Fruit fly (Drosophila melanogaster) whole organism, embryonic: ENCODE results near the gene CG14277.
A peak's percentile ranks its signal among the peaks of the same experiment; 100 is the strongest.

Experiments
- Adf1 ChIP-seq: fragments of 200-800 bp; sonication (Bioruptor generic); IDR thresholded peaks from 2 replicates; pipeline ENCODE4 v1.3.6; 2022; ENCODE audit warnings: missing biosample characterization, missing genetic modification characterization
- B-H1 ChIP-seq: fragments of 200-800 bp; sonication (Bioruptor generic); IDR thresholded peaks from 3 replicates; pipeline ENCODE4 v1.3.6; 2022; ENCODE audit warnings: missing biosample characterization, missing genetic modification characterization
- CG10959 ChIP-seq: fragments of 200-800 bp; sonication (Bioruptor generic); IDR thresholded peaks from 2 replicates; pipeline ENCODE4 v1.3.6; 2022; ENCODE audit warnings: missing biosample characterization, missing genetic modification characterization
- CG11456 ChIP-seq: fragments of 200-800 bp; sonication (Bioruptor generic); IDR thresholded peaks from 3 replicates; pipeline ENCODE4 v1.3.6; 2022; ENCODE audit warnings: missing biosample characterization, missing genetic modification characterization
- CG14860 ChIP-seq: fragments of 200-800 bp; sonication (Bioruptor generic); IDR thresholded peaks from 3 replicates; pipeline ENCODE4 v1.3.6; 2022; ENCODE audit warnings: missing biosample characterization, missing genetic modification characterization; ENCODE audit not compliant: partially characterized antibody
- CG16779 ChIP-seq: fragments of 200-800 bp; sonication (Bioruptor generic); IDR thresholded peaks from 2 replicates; pipeline ENCODE4 v1.3.6; 2022; ENCODE audit warnings: missing biosample characterization, missing genetic modification characterization
- CG16863 ChIP-seq: fragments of 200-800 bp; sonication (Bioruptor generic); optimal IDR thresholded peaks from 3 replicates; lab custom pipeline; 2016; ENCODE audit warnings: missing biosample characterization, missing genetic modification characterization
- CG17186 ChIP-seq: fragments of 200-800 bp; sonication (Bioruptor generic); optimal IDR thresholded peaks from 3 replicates; lab custom pipeline; 2017; ENCODE audit warnings: missing biosample characterization, missing genetic modification reagents, missing genetic modification characterization
- CG2889 ChIP-seq: fragments of 200-800 bp; sonication (Bioruptor generic); IDR thresholded peaks from 3 replicates; pipeline ENCODE4 v1.3.6; 2022; ENCODE audit warnings: missing biosample characterization, missing genetic modification characterization
- CG6272 ChIP-seq: fragments of 200-800 bp; sonication (Bioruptor generic); IDR thresholded peaks from 2 replicates; pipeline ENCODE4 v1.3.6; 2022; ENCODE audit warnings: missing biosample characterization, missing genetic modification characterization
- CG6791 ChIP-seq: fragments of 200-800 bp; sonication (Bioruptor generic); IDR thresholded peaks from 3 replicates; pipeline ENCODE4 v1.3.6; 2022; ENCODE audit warnings: missing biosample characterization, missing genetic modification characterization; ENCODE audit not compliant: partially characterized antibody
- CoRest ChIP-seq: fragments of 200-800 bp; sonication (Bioruptor generic); optimal IDR thresholded peaks from 3 replicates; lab custom pipeline; 2018; ENCODE audit warnings: missing biosample characterization, mild to moderate bottlenecking, missing genetic modification characterization, moderate library complexity
- Dfd ChIP-seq, 2 experiments: fragments of >200 bp; optimal IDR thresholded peaks; 2 replicates each; lab custom pipeline; 2017; ENCODE audit warnings: missing biosample characterization in 2 of 2, missing genetic modification characterization in 2 of 2
- Dip2 ChIP-seq: fragments of 200-800 bp; sonication (Bioruptor generic); IDR thresholded peaks from 2 replicates; pipeline ENCODE4 v1.3.6; 2022; ENCODE audit warnings: missing biosample characterization, missing genetic modification characterization
- Fer1 ChIP-seq: fragments of 200-800 bp; sonication (Bioruptor generic); optimal IDR thresholded peaks from 2 replicates; lab custom pipeline; 2017; ENCODE audit warnings: missing biosample characterization, mild to moderate bottlenecking, missing genetic modification characterization
- HLH3B ChIP-seq: fragments of 200-800 bp; sonication (Bioruptor generic); IDR thresholded peaks from 2 replicates; pipeline ENCODE4 v1.3.6; 2022; ENCODE audit warnings: missing biosample characterization, missing genetic modification characterization
- Hr3 ChIP-seq: fragments of 200-800 bp; sonication (Bioruptor generic); optimal IDR thresholded peaks from 3 replicates; lab custom pipeline; 2016; ENCODE audit warnings: missing biosample characterization, missing genetic modification characterization
- Med ChIP-seq: fragments of 200-800 bp; sonication (Bioruptor generic); peaks from one replicate; lab custom pipeline; 2016; ENCODE audit warnings: missing biosample characterization, missing genetic modification characterization, mild to moderate bottlenecking, inconsistent platforms, moderate library complexity
- NFAT ChIP-seq: fragments of 200-800 bp; sonication (Bioruptor generic); IDR thresholded peaks from 2 replicates; pipeline ENCODE4 v1.3.6; 2022; ENCODE audit warnings: missing biosample characterization, missing genetic modification characterization
- PHDP ChIP-seq: fragments of 200-800 bp; sonication (Bioruptor generic); optimal IDR thresholded peaks from 3 replicates; lab custom pipeline; 2018; ENCODE audit warnings: missing biosample characterization, mild to moderate bottlenecking, missing genetic modification characterization, moderate library complexity
- Scr ChIP-seq: fragments of 200-800 bp; sonication (Bioruptor generic); IDR thresholded peaks from 2 replicates; pipeline ENCODE4 v1.3.6; 2022; ENCODE audit warnings: missing biosample characterization, missing genetic modification characterization; ENCODE audit not compliant: partially characterized antibody
- Taf1 ChIP-seq: fragments of 200-800 bp; sonication (Bioruptor generic); IDR thresholded peaks from 2 replicates; pipeline ENCODE4 v1.3.6; 2022; ENCODE audit warnings: missing biosample characterization, missing genetic modification characterization
- Xbp1 ChIP-seq: fragments of 200-800 bp; sonication (Bioruptor generic); optimal IDR thresholded peaks from 3 replicates; lab custom pipeline; 2016; ENCODE audit warnings: missing biosample characterization, mild to moderate bottlenecking, missing genetic modification characterization
- aop ChIP-seq: fragments of 200-800 bp; sonication (Bioruptor generic); IDR thresholded peaks from 2 replicates; pipeline ENCODE4 v1.3.6; 2022; ENCODE audit warnings: missing biosample characterization, missing genetic modification characterization
- bowl ChIP-seq: fragments of 200-800 bp; sonication (Bioruptor generic); IDR thresholded peaks from 2 replicates; pipeline ENCODE4 v1.3.6; 2022; ENCODE audit warnings: missing biosample characterization, missing genetic modification characterization
- ci ChIP-seq: fragments of 200-800 bp; sonication (Bioruptor generic); IDR thresholded peaks from 3 replicates; pipeline ENCODE4 v1.3.6; 2022; ENCODE audit warnings: missing biosample characterization, missing genetic modification characterization
- cwo ChIP-seq: fragments of 200-800 bp; sonication (Bioruptor generic); optimal IDR thresholded peaks from 3 replicates; lab custom pipeline; 2017; ENCODE audit warnings: missing biosample characterization, missing genetic modification characterization, mild to moderate bottlenecking, moderate library complexity, missing genetic modification reagents
- dan ChIP-seq: fragments of 200-800 bp; sonication (Bioruptor generic); IDR thresholded peaks from 2 replicates; pipeline ENCODE4 v1.3.6; 2022; ENCODE audit warnings: missing biosample characterization, missing genetic modification characterization
- emc ChIP-seq: fragments of 200-800 bp; sonication (Bioruptor generic); optimal IDR thresholded peaks from 2 replicates; lab custom pipeline; 2016; ENCODE audit warnings: missing biosample characterization, missing genetic modification characterization
- ems ChIP-seq: fragments of 200-800 bp; sonication (Bioruptor generic); optimal IDR thresholded peaks from 3 replicates; lab custom pipeline; 2016; ENCODE audit warnings: missing biosample characterization, missing genetic modification characterization
- en ChIP-seq: fragments of 200-800 bp; sonication (Bioruptor generic); optimal IDR thresholded peaks from 2 replicates; lab custom pipeline; 2016; ENCODE audit warnings: missing biosample characterization, missing genetic modification characterization
- fd102C ChIP-seq: fragments of 200-800 bp; sonication (Bioruptor generic); optimal IDR thresholded peaks from 2 replicates; lab custom pipeline; 2018; ENCODE audit warnings: missing biosample characterization, mild to moderate bottlenecking, missing genetic modification characterization, moderate library complexity
- gcm2 ChIP-seq: fragments of 200-800 bp; sonication (Bioruptor generic); optimal IDR thresholded peaks from 2 replicates; lab custom pipeline; 2016; ENCODE audit warnings: missing biosample characterization, missing genetic modification characterization
- h ChIP-seq: fragments of >200 bp; optimal IDR thresholded peaks from 2 replicates; lab custom pipeline; 2017
- hkb ChIP-seq, 2 experiments: fragments of 200-800 bp in 1 of 2; fragments of >200 bp in 1 of 2; sonication (Bioruptor generic) in 1 of 2; IDR thresholded peaks in 1 of 2; optimal IDR thresholded peaks in 1 of 2; 2 replicates each; pipeline versions ENCODE4 v1.3.6 to Lab custom; 2017 to 2022; ENCODE audit warnings: missing biosample characterization in 1 of 2, missing genetic modification characterization in 1 of 2
- kah ChIP-seq: fragments of 200-800 bp; sonication (Bioruptor generic); optimal IDR thresholded peaks from 2 replicates; lab custom pipeline; 2018; ENCODE audit warnings: missing biosample characterization, mild to moderate bottlenecking, missing genetic modification characterization
- knrl ChIP-seq: fragments of 200-800 bp; sonication (Bioruptor generic); IDR thresholded peaks from 3 replicates; pipeline ENCODE4 v1.3.6; 2022; ENCODE audit warnings: missing biosample characterization, missing genetic modification characterization; ENCODE audit not compliant: partially characterized antibody
- lmd ChIP-seq: fragments of 200-800 bp; sonication (Bioruptor generic); IDR thresholded peaks from 2 replicates; pipeline ENCODE4 v1.3.6; 2022; ENCODE audit warnings: missing biosample characterization, missing genetic modification characterization
- mam ChIP-seq: fragments of 200-800 bp; sonication (Bioruptor generic); optimal IDR thresholded peaks from 3 replicates; lab custom pipeline; 2016; ENCODE audit warnings: missing biosample characterization, missing genetic modification characterization
- odd ChIP-seq: fragments of 200-800 bp; sonication (Bioruptor generic); optimal IDR thresholded peaks from 2 replicates; lab custom pipeline; 2017; ENCODE audit warnings: missing biosample characterization, mild to moderate bottlenecking, missing genetic modification characterization
- otp ChIP-seq: fragments of 200-800 bp; sonication (Bioruptor generic); IDR thresholded peaks from 3 replicates; pipeline ENCODE4, ENCODE4 v1.3.6; 2022; ENCODE audit warnings: missing biosample characterization, missing genetic modification characterization
- peb ChIP-seq: fragments of 200-800 bp; sonication (Bioruptor generic); IDR thresholded peaks from 2 replicates; pipeline ENCODE4 v1.3.6; 2022; ENCODE audit warnings: missing biosample characterization, missing genetic modification characterization
- pros ChIP-seq: fragments of 200-800 bp; sonication (Bioruptor generic); optimal IDR thresholded peaks from 3 replicates; lab custom pipeline; 2019; ENCODE audit warnings: missing biosample characterization, mild to moderate bottlenecking, missing genetic modification characterization, moderate library complexity
- repo ChIP-seq: fragments of 200-800 bp; sonication (Bioruptor generic); optimal IDR thresholded peaks from 2 replicates; lab custom pipeline; 2016; ENCODE audit warnings: missing biosample characterization, missing genetic modification characterization
- salm ChIP-seq: fragments of 200-800 bp; sonication (Bioruptor generic); optimal IDR thresholded peaks from 2 replicates; lab custom pipeline; 2018; ENCODE audit warnings: missing biosample characterization, mild to moderate bottlenecking, missing genetic modification characterization
- scrt ChIP-seq: fragments of 200-800 bp; sonication (Bioruptor generic); optimal IDR thresholded peaks from 2 replicates; lab custom pipeline; 2018; ENCODE audit warnings: missing biosample characterization, mild to moderate bottlenecking, missing genetic modification characterization, moderate library complexity
- sens-2 ChIP-seq: fragments of 200-800 bp; sonication (Bioruptor generic); IDR thresholded peaks from 2 replicates; pipeline ENCODE4 v1.3.6; 2022; ENCODE audit warnings: missing biosample characterization, missing genetic modification characterization
- sim ChIP-seq: fragments of 200-800 bp; sonication (Bioruptor generic); IDR thresholded peaks from 2 replicates; pipeline ENCODE4 v1.3.6; 2022; ENCODE audit warnings: missing biosample characterization, missing genetic modification characterization
- sisA ChIP-seq: fragments of 200-800 bp; sonication (Bioruptor generic); IDR thresholded peaks from 2 replicates; pipeline ENCODE4 v1.3.6; 2022; ENCODE audit warnings: missing biosample characterization, missing genetic modification characterization
- vfl ChIP-seq: fragments of 200-800 bp; sonication (Bioruptor generic); optimal IDR thresholded peaks from 2 replicates; lab custom pipeline; 2016; ENCODE audit warnings: missing biosample characterization, missing genetic modification characterization

Gene CG14277

DNA sequence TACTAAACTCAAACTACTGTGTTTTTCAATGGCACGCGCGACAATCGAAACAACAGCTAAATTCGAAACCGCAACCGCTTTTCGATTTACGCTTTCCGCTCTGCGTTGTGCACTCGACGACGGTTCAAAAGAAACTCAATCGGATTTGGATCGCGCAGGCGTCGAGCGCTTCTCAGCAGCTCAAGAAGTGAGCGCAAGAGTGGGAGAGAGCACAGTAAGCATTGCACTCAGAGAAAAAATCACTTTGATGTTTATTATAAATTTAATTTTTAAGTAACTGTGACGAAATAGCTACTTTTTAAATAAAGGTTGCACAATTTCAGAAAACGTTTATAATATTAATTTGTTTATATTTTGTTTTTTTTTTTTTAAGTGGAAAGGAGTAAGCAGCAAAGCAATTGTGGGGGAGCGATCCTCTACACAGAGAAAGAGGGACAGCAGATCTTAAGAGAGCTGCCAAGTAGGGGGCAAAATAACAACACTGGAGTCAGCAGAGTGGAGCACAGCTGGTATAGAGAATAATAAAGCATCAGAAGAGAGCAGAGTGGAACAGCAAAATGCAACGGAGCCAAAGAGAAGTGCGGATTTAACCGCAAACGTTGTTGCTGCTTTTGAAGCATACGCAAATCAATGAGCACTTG is 35.4 kb downstream of the CG14277 start (continued):
- TF ChIP-seq bowl (GFP tag; lab: Robert Waterston, UW) (peak; percentile 98), hkb (optimal IDR thresholded peaks at IDR 0.05; lab: Kevin White, UChicago) (peak; percentile 63), hkb (GFP tag; IDR thresholded peaks at IDR 0.05; lab: Robert Waterston, UW) (peak; percentile 99), emc (GFP tag; lab: Kevin White, UChicago) (peak; percentile 63), en (GFP tag; lab: Kevin White, UChicago) (peak; percentile 78), CG6272 (GFP tag; lab: Robert Waterston, UW) (peak; percentile 95), CG6791 (GFP tag; lab: Robert Waterston, UW) (peak; percentile 68; the same call in 2 of the 3 replicates), lmd (peak; percentile 98), sisA (peak; percentile 98), Fer1 (peak; percentile 98), cwo (GFP tag; lab: Kevin White, UChicago) (peak; percentile 93), fd102C (peak; percentile 92), B-H1 (GFP tag; lab: Robert Waterston, UW) (peak; percentile 97), pros (peak; percentile 78), Dip2 (no peak; the same call in 1 of the 2 replicates), odd (peak; percentile 96), NFAT (GFP tag; lab: Robert Waterston, UW) (peak; percentile 95), ems (peak; percentile 96), salm (peak; percentile 97), Dfd (GFP tag; optimal IDR thresholded peaks at IDR 0.05; lab: Kevin White, UChicago) (no peak), CG2889 (peak; percentile 98), peb (peak; percentile 98), PHDP (tag; lab: Kevin White, UChicago) (peak; percentile 98)

DNA sequence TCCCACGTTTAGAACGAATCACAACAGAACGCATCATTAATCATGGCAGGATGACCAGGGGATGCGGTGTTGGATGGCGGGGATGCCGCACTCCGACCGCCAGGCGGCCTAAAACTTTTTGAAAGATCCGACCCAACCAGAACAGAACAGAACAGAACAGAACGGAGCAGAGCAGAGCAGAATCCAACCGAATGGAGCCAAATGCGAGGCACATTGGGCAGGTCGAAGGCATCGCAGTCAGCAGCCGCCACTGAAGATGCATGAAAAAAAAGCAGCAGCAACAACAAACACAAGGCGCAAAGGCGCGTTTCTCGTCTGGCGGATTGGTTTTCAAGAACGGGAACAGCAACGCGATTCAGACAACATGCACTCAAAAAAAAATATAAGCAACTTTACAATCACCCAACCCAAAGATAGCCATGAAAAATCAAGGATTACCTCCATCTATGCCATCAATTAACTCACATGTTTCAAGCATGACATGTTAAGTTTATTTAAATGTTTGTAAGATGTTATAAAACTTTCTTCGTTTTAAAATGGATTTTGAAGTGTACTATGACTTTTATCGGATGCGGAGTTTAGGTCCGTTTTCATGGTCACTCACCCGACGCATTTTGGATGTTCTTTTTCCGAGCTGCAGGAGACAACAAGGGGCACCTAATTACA is 37.2 kb downstream of the CG14277 start:
- TF ChIP-seq CG11456 (GFP tag; lab: Robert Waterston, UW): no peak
- no peak for TF ChIP-seq sens-2 (GFP tag; lab: Robert Waterston, UW)
- peak; percentile 63 for TF ChIP-seq CG16863
- TF ChIP-seq h: no peak
- TF ChIP-seq dan (GFP tag; lab: Robert Waterston, UW): peak; percentile 40; the same call in 1 of the 2 replicates
- TF ChIP-seq scrt (GFP tag; lab: Kevin White, UChicago): peak; percentile 12
- no peak for TF ChIP-seq kah (GFP tag; lab: Kevin White, UChicago)
- TF ChIP-seq CG10959 (GFP tag; lab: Robert Waterston, UW): peak; percentile 81
- no peak for TF ChIP-seq aop (GFP tag; lab: Robert Waterston, UW)
- TF ChIP-seq Hr3 (GFP tag; lab: Kevin White, UChicago): peak; percentile 39
- TF ChIP-seq cwo (GFP tag; lab: Kevin White, UChicago): no peak
- TF ChIP-seq HLH3B (GFP tag; lab: Robert Waterston, UW): peak; percentile 46; the same call in 1 of the 2 replicates
- peak; percentile 20 for TF ChIP-seq repo (GFP tag; lab: Kevin White, UChicago)
- no peak for TF ChIP-seq Adf1
- peak; percentile 5 for TF ChIP-seq mam (GFP tag; lab: Kevin White, UChicago)
- no peak for TF ChIP-seq Taf1 (GFP tag; lab: Robert Waterston, UW)
- peak; percentile 71 for TF ChIP-seq ci (GFP tag; lab: Robert Waterston, UW)
- no peak for TF ChIP-seq Scr (GFP tag; lab: Robert Waterston, UW)
- no peak for TF ChIP-seq gcm2 (GFP tag; lab: Kevin White, UChicago)
- TF ChIP-seq CoRest: peak; percentile 56
- peak; percentile 60 for TF ChIP-seq Xbp1 (GFP tag; lab: Kevin White, UChicago)
- no peak for TF ChIP-seq CG16779 (GFP tag; lab: Robert Waterston, UW)
- TF ChIP-seq otp (GFP tag; lab: Robert Waterston, UW): peak; percentile 80; the same call in 2 of the 3 replicates
- no peak for TF ChIP-seq knrl (GFP tag; lab: Robert Waterston, UW)
- no peak for TF ChIP-seq CG17186
- peak; percentile 91 for TF ChIP-seq Med
- peak; percentile 73 for TF ChIP-seq sim (GFP tag; lab: Robert Waterston, UW)
- TF ChIP-seq CG14860 (GFP tag; lab: Robert Waterston, UW): no peak
- peak; percentile 22 for TF ChIP-seq vfl (GFP tag; lab: Kevin White, UChicago)
